Worm (Caenorhabditis elegans) whole organism, L4 larva: ENCODE data around the gene odd-2.

ENCODE experiments used
- nhr-10 ChIP-seq: fragments of 150-350 bp; optimal IDR thresholded peaks from 2 replicates; lab custom pipeline; 2014; ENCODE audit warnings: missing biosample characterization, missing genetic modification characterization
- skn-1 ChIP-seq: fragments of 150-350 bp; optimal IDR thresholded peaks from 2 replicates; lab custom pipeline; 2014; ENCODE audit warnings: missing biosample characterization, missing genetic modification characterization

- TF ChIP-seq skn-1 (tag; lab: Kevin White, UChicago) (no peak), nhr-10 (no peak)
These were observed 31.6 kb downstream of the odd-2 start for ce11 chrX:6128773-6129172.
